Worm (Caenorhabditis elegans) whole organism, L1 larva: ENCODE data around the gene Y17D7C.6.

Experiments
- C16A3.4 ChIP-seq: fragments of 150-350 bp; optimal IDR thresholded peaks from 2 replicates; lab custom pipeline; 2014; ENCODE audit warnings: missing biosample characterization, missing genetic modification characterization
- C34B4.2 ChIP-seq: sonication (generic microtip); optimal IDR thresholded peaks from 2 replicates; lab custom pipeline; 2017; ENCODE audit warnings: mild to moderate bottlenecking, missing genetic modification characterization, missing compliant biosample characterization
- F16B12.6 ChIP-seq: fragments of 150-350 bp; optimal IDR thresholded peaks from 2 replicates; lab custom pipeline; 2014; ENCODE audit warnings: missing biosample characterization, missing genetic modification characterization
- Y116A8C.19 ChIP-seq: sonication (generic microtip); optimal IDR thresholded peaks from 2 replicates; lab custom pipeline; 2016; ENCODE audit warnings: missing compliant biosample characterization, missing genetic modification characterization, borderline replicate concordance
- alr-1 ChIP-seq: fragments of 200-800 bp; sonication (Bioruptor generic); optimal IDR thresholded peaks from 2 replicates; lab custom pipeline; 2018; ENCODE audit warnings: borderline replicate concordance, mild to moderate bottlenecking, missing genetic modification characterization, missing compliant biosample characterization
- ceh-82 ChIP-seq, 3 experiments: fragments of 150-350 bp in 1 of 3; sonication (generic microtip) in 2 of 3; optimal IDR thresholded peaks; 2 replicates each; lab custom pipeline; 2014 to 2017; ENCODE audit warnings: missing biosample characterization in 3 of 3, missing genetic modification characterization in 3 of 3
- ceh-90 ChIP-seq: sonication (generic microtip); optimal IDR thresholded peaks from 2 replicates; lab custom pipeline; 2016; ENCODE audit warnings: missing genetic modification characterization, missing compliant biosample characterization
- ces-1 ChIP-seq: fragments of 150-350 bp; optimal IDR thresholded peaks from 2 replicates; lab custom pipeline; 2014; ENCODE audit warnings: missing biosample characterization, missing genetic modification reagents, missing genetic modification characterization
- dpl-1 ChIP-seq, 3 experiments: fragments of 150-350 bp in 2 of 3; sonication (generic microtip) in 1 of 3; optimal IDR thresholded peaks; 2 replicates each; lab custom pipeline; 2014 to 2017; ENCODE audit warnings: missing biosample characterization in 3 of 3, missing genetic modification characterization in 3 of 3, missing genetic modification reagents in 3 of 3
- dsc-1 ChIP-seq: sonication (generic microtip); optimal IDR thresholded peaks from 2 replicates; lab custom pipeline; 2016; ENCODE audit warnings: mild to moderate bottlenecking, missing genetic modification characterization, missing compliant biosample characterization
- efl-1 ChIP-seq, 4 experiments: fragments of 150-350 bp; optimal IDR thresholded peaks in 3 of 4; peaks in 1 of 4; 1 replicate in 1 of 4; 2 replicates in 3 of 4; lab custom pipeline; 2014; ENCODE audit warnings: missing biosample characterization in 2 of 4, missing genetic modification characterization in 2 of 4, missing genetic modification reagents in 2 of 4
- efl-3 ChIP-seq: fragments of 200-800 bp; sonication (Bioruptor generic); optimal IDR thresholded peaks from 2 replicates; lab custom pipeline; 2018; ENCODE audit warnings: mild to moderate bottlenecking, missing genetic modification characterization, missing compliant biosample characterization
- egl-13 ChIP-seq: sonication (generic microtip); optimal IDR thresholded peaks from 2 replicates; lab custom pipeline; 2016; ENCODE audit warnings: missing genotype, missing genetic modification reagents, missing genetic modification characterization, missing compliant biosample characterization
- elt-2 ChIP-seq: sonication (generic microtip); optimal IDR thresholded peaks from 2 replicates; lab custom pipeline; 2016; ENCODE audit warnings: missing genetic modification characterization, mild to moderate bottlenecking, inconsistent platforms, missing compliant biosample characterization, missing genetic modification reagents
- elt-3 ChIP-seq, 6 experiments: fragments of 150-350 bp in 1 of 6; sonication (generic microtip); optimal IDR thresholded peaks; 2 replicates each; lab custom pipeline; 2017 to 2018; ENCODE audit warnings: missing biosample characterization in 6 of 6, missing genetic modification characterization in 6 of 6, inconsistent platforms in 1 of 6
- grh-1 ChIP-seq: fragments of 200-800 bp; sonication (Bioruptor generic); IDR thresholded peaks from 2 replicates; pipeline ENCODE4 v1.3.6; 2022; ENCODE audit warnings: missing genetic modification reagents, missing genetic modification characterization, missing compliant biosample characterization
- hpl-2 ChIP-seq: fragments of 150-350 bp; optimal IDR thresholded peaks from 2 replicates; lab custom pipeline; 2014; ENCODE audit warnings: missing biosample characterization, missing genetic modification reagents, missing genetic modification characterization
- irx-1 ChIP-seq: sonication (generic microtip); optimal IDR thresholded peaks from 2 replicates; lab custom pipeline; 2016; ENCODE audit warnings: missing genetic modification characterization, missing compliant biosample characterization
- jun-1 ChIP-seq: fragments of 150-350 bp; optimal IDR thresholded peaks from 2 replicates; lab custom pipeline; 2014; ENCODE audit warnings: missing biosample characterization, missing genetic modification reagents, missing genetic modification characterization
- lin-13 ChIP-seq: fragments of 150-350 bp; optimal IDR thresholded peaks from 2 replicates; lab custom pipeline; 2014; ENCODE audit warnings: missing biosample characterization, missing genetic modification reagents, missing genetic modification characterization
- lin-14 ChIP-seq: fragments of 200-800 bp; sonication (Bioruptor generic); optimal IDR thresholded peaks from 2 replicates; lab custom pipeline; 2018; ENCODE audit warnings: mild to moderate bottlenecking, missing genetic modification characterization, moderate library complexity, missing compliant biosample characterization
- lin-35 ChIP-seq, 2 experiments: fragments of 150-350 bp; optimal IDR thresholded peaks; 2 replicates each; lab custom pipeline; 2014; ENCODE audit warnings: missing biosample characterization in 2 of 2, missing genetic modification characterization in 2 of 2, missing genetic modification reagents in 2 of 2
- lsy-2 ChIP-seq, 2 experiments: fragments of 150-350 bp; optimal IDR thresholded peaks; 2 replicates each; lab custom pipeline; 2014; ENCODE audit warnings: missing biosample characterization in 2 of 2, missing genetic modification characterization in 2 of 2
- mdl-1 ChIP-seq, 2 experiments: fragments of 150-350 bp; optimal IDR thresholded peaks; 2 replicates each; lab custom pipeline; 2014 to 2017; ENCODE audit warnings: missing biosample characterization in 2 of 2, missing genetic modification characterization in 2 of 2, inconsistent platforms in 1 of 2
- mef-2 ChIP-seq: fragments of 150-350 bp; optimal IDR thresholded peaks from 2 replicates; lab custom pipeline; 2014; ENCODE audit warnings: missing biosample characterization, missing genetic modification characterization
- nhr-12 ChIP-seq: sonication (generic microtip); optimal IDR thresholded peaks from 2 replicates; lab custom pipeline; 2017; ENCODE audit warnings: missing biosample characterization, missing genetic modification characterization
- nhr-19 ChIP-seq: fragments of 200-800 bp; sonication (Bioruptor generic); conservative IDR thresholded peaks from 2 replicates; pipeline ENCODE4 v1.3.6; 2022; ENCODE audit warnings: missing genetic modification characterization, missing compliant biosample characterization
- nhr-20 ChIP-seq: sonication (generic microtip); optimal IDR thresholded peaks from 2 replicates; lab custom pipeline; 2016; ENCODE audit warnings: mild to moderate bottlenecking, missing genetic modification characterization, missing compliant biosample characterization
- nhr-237 ChIP-seq: fragments of 150-350 bp; optimal IDR thresholded peaks from 2 replicates; lab custom pipeline; 2014; ENCODE audit warnings: missing biosample characterization, missing genetic modification characterization
- nhr-71 ChIP-seq: sonication (generic microtip); optimal IDR thresholded peaks from 2 replicates; lab custom pipeline; 2016; ENCODE audit warnings: mild to moderate bottlenecking, missing genetic modification characterization, moderate library complexity, missing compliant biosample characterization
- nhr-76 ChIP-seq: sonication (generic microtip); optimal IDR thresholded peaks from 2 replicates; lab custom pipeline; 2017; ENCODE audit warnings: missing biosample characterization, missing genetic modification characterization
- nhr-84 ChIP-seq: sonication (generic microtip); optimal IDR thresholded peaks from 2 replicates; lab custom pipeline; 2017; ENCODE audit warnings: missing biosample characterization, missing genetic modification characterization
- nhr-90 ChIP-seq: sonication (generic microtip); optimal IDR thresholded peaks from 2 replicates; lab custom pipeline; 2016; ENCODE audit warnings: mild to moderate bottlenecking, missing genetic modification characterization, missing compliant biosample characterization; ENCODE audit not compliant: poor library complexity
- rnt-1 ChIP-seq: sonication (generic microtip); optimal IDR thresholded peaks from 2 replicates; lab custom pipeline; 2016; ENCODE audit warnings: mild to moderate bottlenecking, missing genetic modification characterization, moderate library complexity, missing compliant biosample characterization
- skn-1 ChIP-seq: fragments of 150-350 bp; optimal IDR thresholded peaks from 2 replicates; lab custom pipeline; 2014; ENCODE audit warnings: missing biosample characterization, missing genetic modification characterization
- sox-4 ChIP-seq: sonication (generic microtip); optimal IDR thresholded peaks from 2 replicates; lab custom pipeline; 2016; ENCODE audit warnings: missing genetic modification characterization, missing compliant biosample characterization
- swsn-7 ChIP-seq: sonication (generic microtip); optimal IDR thresholded peaks from 2 replicates; lab custom pipeline; 2016; ENCODE audit warnings: missing genetic modification characterization, missing compliant biosample characterization
- tbx-2 ChIP-seq: sonication (generic microtip); optimal IDR thresholded peaks from 2 replicates; lab custom pipeline; 2016; ENCODE audit warnings: missing genetic modification characterization, missing compliant biosample characterization
- tlp-1 ChIP-seq: fragments of 150-350 bp; optimal IDR thresholded peaks from 2 replicates; lab custom pipeline; 2014; ENCODE audit warnings: missing biosample characterization, missing genetic modification characterization
- unc-130 ChIP-seq: fragments of 150-350 bp; optimal IDR thresholded peaks from 2 replicates; lab custom pipeline; 2017; ENCODE audit warnings: missing biosample characterization, missing genetic modification characterization, inconsistent platforms
- vab-15 ChIP-seq: sonication (generic microtip); optimal IDR thresholded peaks from 2 replicates; lab custom pipeline; 2017; ENCODE audit warnings: missing genotype, mild to moderate bottlenecking, missing genetic modification characterization, missing compliant biosample characterization
- ztf-11 ChIP-seq, 2 experiments: sonication (generic microtip); optimal IDR thresholded peaks; 2 replicates each; lab custom pipeline; 2016 to 2017; ENCODE audit warnings: missing genetic modification characterization in 2 of 2, missing biosample characterization in 1 of 2, missing compliant biosample characterization in 1 of 2

The Y17D7C.6 gene

ce11 chrV:18734381-18734780 is 24.8 kb downstream of the Y17D7C.6 start, which contains the start of gene scl-20:
Gene scl-20 (minus strand): TSS chrV:18734481.
- TF ChIP-seq efl-1 (optimal IDR thresholded peaks at IDR 0.05; lab: Kevin White, UChicago), result no peak
- TF ChIP-seq efl-1 (GFP tag; optimal IDR thresholded peaks at IDR 0.05 in 1 of 2; lab: Kevin White, UChicago), result no peak
- TF ChIP-seq lin-14 (GFP tag; lab: Kevin White, UChicago), result no peak
- TF ChIP-seq efl-3, result no peak
- TF ChIP-seq nhr-12 (tag; lab: Kevin White, UChicago), result no peak
- no peak for TF ChIP-seq jun-1
- no peak for TF ChIP-seq vab-15 (tag; lab: Kevin White, UChicago)
- TF ChIP-seq mef-2 (tag; lab: Kevin White, UChicago), result no peak
- TF ChIP-seq nhr-237, result no peak
- TF ChIP-seq unc-130 (tag; lab: Kevin White, UChicago), result no peak
- TF ChIP-seq egl-13 (tag; lab: Kevin White, UChicago), result no peak
- no peak for TF ChIP-seq lin-13 (GFP tag; lab: Kevin White, UChicago)
- no peak for TF ChIP-seq grh-1 (GFP tag; lab: Robert Waterston, UW)
- no peak for TF ChIP-seq C16A3.4 (tag; lab: Kevin White, UChicago)
- TF ChIP-seq dsc-1 (tag; lab: Kevin White, UChicago), result no peak
- no peak for TF ChIP-seq lin-35 (GFP tag; optimal IDR thresholded peaks at IDR 0.05; lab: Kevin White, UChicago)
- no peak for TF ChIP-seq nhr-90
- no peak for TF ChIP-seq irx-1 (tag; lab: Kevin White, UChicago)
- no peak for TF ChIP-seq ceh-90 (tag; lab: Kevin White, UChicago)
- TF ChIP-seq tlp-1 (tag; lab: Kevin White, UChicago), result no peak
- no peak for TF ChIP-seq F16B12.6 (tag; lab: Kevin White, UChicago)

ce11 chrV:18737646-18738045 is 28.0 kb downstream of the Y17D7C.6 start:
- TF ChIP-seq swsn-7 (tag; lab: Kevin White, UChicago), result no peak
- TF ChIP-seq ceh-82 (tag; optimal IDR thresholded peaks at IDR 0.05; lab: Kevin White, UChicago), result no peak
- TF ChIP-seq Y116A8C.19 (tag; lab: Kevin White, UChicago), result no peak
- TF ChIP-seq nhr-84 (tag; lab: Kevin White, UChicago), result no peak
- TF ChIP-seq vab-15 (tag; lab: Kevin White, UChicago), result no peak
- TF ChIP-seq lsy-2 (tag; optimal IDR thresholded peaks at IDR 0.05; lab: Kevin White, UChicago), result no peak
- no peak for TF ChIP-seq jun-1
- no peak for TF ChIP-seq skn-1 (tag; lab: Kevin White, UChicago)
- TF ChIP-seq rnt-1 (tag; lab: Kevin White, UChicago), result no peak
- no peak for TF ChIP-seq sox-4 (tag; lab: Kevin White, UChicago)
- no peak for TF ChIP-seq mef-2 (tag; lab: Kevin White, UChicago)
- TF ChIP-seq tbx-2 (tag; lab: Kevin White, UChicago), result no peak
- TF ChIP-seq dpl-1 (GFP tag; optimal IDR thresholded peaks at IDR 0.05; lab: Kevin White, UChicago), result no peak
- no peak for TF ChIP-seq alr-1

DNA sequence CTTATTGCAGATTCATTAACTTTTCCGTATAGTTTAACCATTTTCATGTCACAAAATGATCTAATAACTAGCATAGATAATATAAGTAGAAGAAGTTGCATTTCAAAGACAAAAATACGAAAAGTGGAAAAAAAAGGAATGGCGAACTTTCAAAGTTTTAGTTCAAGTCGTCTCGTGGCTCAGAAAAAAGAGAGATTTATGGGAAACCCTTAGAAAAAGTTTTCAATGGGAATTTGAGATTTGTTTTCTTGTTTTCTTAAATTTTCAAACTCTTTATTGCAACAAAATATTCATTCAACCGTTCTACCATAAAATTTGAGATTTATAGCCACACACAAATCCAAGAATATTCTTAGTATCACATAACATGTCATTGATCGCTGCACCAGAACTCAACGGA is 32.5 kb downstream of the Y17D7C.6 start, which contains the start of gene clec-250:
TSS of gene clec-250 (minus strand) at position 101 of the 400 bp plus-strand sequence.
- TF ChIP-seq ztf-11 (tag; optimal IDR thresholded peaks at IDR 0.05; lab: Kevin White, UChicago), result no peak
- TF ChIP-seq nhr-76 (tag; lab: Kevin White, UChicago), result no peak
- TF ChIP-seq ces-1, result no peak
- no peak for TF ChIP-seq unc-130 (tag; lab: Kevin White, UChicago)
- no peak for TF ChIP-seq mdl-1 (tag; optimal IDR thresholded peaks at IDR 0.05; lab: Kevin White, UChicago)
- no peak for TF ChIP-seq hpl-2 (GFP tag; lab: Kevin White, UChicago)
- no peak for TF ChIP-seq nhr-71
- no peak for TF ChIP-seq tbx-2 (tag; lab: Kevin White, UChicago)
- TF ChIP-seq elt-2, result no peak
- no peak for TF ChIP-seq lin-13 (GFP tag; lab: Kevin White, UChicago)
- TF ChIP-seq irx-1 (tag; lab: Kevin White, UChicago), result no peak
- no peak for TF ChIP-seq nhr-19 (GFP tag; lab: Robert Waterston, UW)
- TF ChIP-seq mef-2 (tag; lab: Kevin White, UChicago), result no peak
- TF ChIP-seq elt-3 (tag; optimal IDR thresholded peaks at IDR 0.05; lab: Kevin White, UChicago), result no peak
- no peak for TF ChIP-seq nhr-237
- no peak for TF ChIP-seq dsc-1 (tag; lab: Kevin White, UChicago)
- TF ChIP-seq rnt-1 (tag; lab: Kevin White, UChicago), result no peak
- TF ChIP-seq swsn-7 (tag; lab: Kevin White, UChicago), result no peak
- no peak for TF ChIP-seq C34B4.2 (tag; lab: Kevin White, UChicago)
- TF ChIP-seq nhr-20, result no peak
